ENCODE assay signal across 2 fruit fly cellular contexts in genomic region chr2L:161453-162175, dm6.
TF ChIP-seq lines count a peak whose summit lies in the region.

No protein-coding gene starts in this region.

TF ChIP-seq in whole organism, embryonic, 481 proteins besides CTCF, POLR2A, EP300 and RAD21 (continued from another document and continues in another):
- TF ChIP-seq amos (GFP tag; IDR thresholded peaks at IDR 0.05; lab: Robert Waterston, UW; ENCODE audit: partially characterized antibody): no peak
- TF ChIP-seq ATbp (GFP tag; optimal IDR thresholded peaks at IDR 0.05; lab: Kevin White, UChicago): no peak
- TF ChIP-seq GATAe (GFP tag; conservative IDR thresholded peaks at IDR 0.05; lab: Robert Waterston, UW): no peak
- peak; percentile 48 for TF ChIP-seq HHEX (GFP tag; optimal IDR thresholded peaks at IDR 0.05; lab: Kevin White, UChicago)
- TF ChIP-seq CkIIα-i1 (GFP tag; IDR thresholded peaks at IDR 0.05; lab: Robert Waterston, UW): no peak
- TF ChIP-seq inv (GFP tag; IDR thresholded peaks at IDR 0.05; lab: Robert Waterston, UW; ENCODE audit: partially characterized antibody): no peak
- TF ChIP-seq CG11398 (GFP tag; optimal IDR thresholded peaks at IDR 0.05; lab: Kevin White, UChicago): peak; percentile 19
- TF ChIP-seq CG15073 (GFP tag; optimal IDR thresholded peaks at IDR 0.05; lab: Kevin White, UChicago): no peak
- no peak for TF ChIP-seq Doc3 (GFP tag; IDR thresholded peaks at IDR 0.05; lab: Robert Waterston, UW; ENCODE audit: partially characterized antibody)
- TF ChIP-seq Max (GFP tag; optimal IDR thresholded peaks at IDR 0.05; lab: Kevin White, UChicago): no peak
- no peak for TF ChIP-seq Fer2 (tag; optimal IDR thresholded peaks at IDR 0.05; lab: Kevin White, UChicago)
- TF ChIP-seq CG2120 (GFP tag; optimal IDR thresholded peaks at IDR 0.05; lab: Kevin White, UChicago): peak; percentile 3
- TF ChIP-seq ftz-f1 (GFP tag; optimal IDR thresholded peaks at IDR 0.05; lab: Kevin White, UChicago): peak; percentile 22
- peak; percentile 55 for TF ChIP-seq twi (tag; optimal IDR thresholded peaks at IDR 0.05; lab: Kevin White, UChicago)
- TF ChIP-seq CG34422 (GFP tag; IDR thresholded peaks at IDR 0.05; lab: Robert Waterston, UW): no peak
- peak; percentile 64 for TF ChIP-seq CG18599 (GFP tag; optimal IDR thresholded peaks at IDR 0.05; lab: Kevin White, UChicago)
- TF ChIP-seq nom (GFP tag; optimal IDR thresholded peaks at IDR 0.05; lab: Kevin White, UChicago): peak; percentile 51
- no peak for TF ChIP-seq bab2 (GFP tag; optimal IDR thresholded peaks at IDR 0.05; lab: Kevin White, UChicago)
- TF ChIP-seq cad (GFP tag; optimal IDR thresholded peaks at IDR 0.05; lab: Kevin White, UChicago): peak; percentile 63
- TF ChIP-seq crol (GFP tag; IDR thresholded peaks at IDR 0.05; lab: Robert Waterston, UW): no peak
- TF ChIP-seq hkb (optimal IDR thresholded peaks at IDR 0.05; lab: Kevin White, UChicago): no peak
- no peak for TF ChIP-seq hkb (GFP tag; IDR thresholded peaks at IDR 0.05; lab: Robert Waterston, UW)
- TF ChIP-seq her (GFP tag; optimal IDR thresholded peaks at IDR 0.05; lab: Kevin White, UChicago): no peak
- TF ChIP-seq tna (GFP tag; IDR thresholded peaks at IDR 0.05; lab: Robert Waterston, UW; ENCODE audit: partially characterized antibody): no peak
- TF ChIP-seq Ravus (GFP tag; IDR thresholded peaks at IDR 0.05; lab: Robert Waterston, UW): no peak
- TF ChIP-seq dan (GFP tag; IDR thresholded peaks at IDR 0.05; lab: Robert Waterston, UW): no peak
- TF ChIP-seq CG15011 (GFP tag; optimal IDR thresholded peaks at IDR 0.05; lab: Kevin White, UChicago): no peak
- no peak for TF ChIP-seq CG13424 (tag; optimal IDR thresholded peaks at IDR 0.05; lab: Kevin White, UChicago)
- no peak for TF ChIP-seq Sin3A (optimal IDR thresholded peaks at IDR 0.05; lab: Kevin White, UChicago)
- no peak for TF ChIP-seq CG10462 (GFP tag; optimal IDR thresholded peaks at IDR 0.05; lab: Kevin White, UChicago)
- no peak for TF ChIP-seq CG3838 (GFP tag; optimal IDR thresholded peaks at IDR 0.05; lab: Kevin White, UChicago)
- no peak for TF ChIP-seq Lpt (GFP tag; optimal IDR thresholded peaks at IDR 0.05; lab: Kevin White, UChicago)
- no peak for TF ChIP-seq CG5245 (GFP tag; optimal IDR thresholded peaks at IDR 0.05; lab: Kevin White, UChicago)
- TF ChIP-seq CG16813 (GFP tag; IDR thresholded peaks at IDR 0.05; lab: Robert Waterston, UW; ENCODE audit: partially characterized antibody): no peak
- no peak for TF ChIP-seq CG32532 (GFP tag; IDR thresholded peaks at IDR 0.05; lab: Robert Waterston, UW)
- no peak for TF ChIP-seq ase (GFP tag; IDR thresholded peaks at IDR 0.05; lab: Robert Waterston, UW)
- TF ChIP-seq CG10565 (GFP tag; optimal IDR thresholded peaks at IDR 0.05; lab: Kevin White, UChicago): no peak
- TF ChIP-seq CG6272 (GFP tag; IDR thresholded peaks at IDR 0.05; lab: Robert Waterston, UW): no peak
- TF ChIP-seq pita (GFP tag; optimal IDR thresholded peaks at IDR 0.05; lab: Kevin White, UChicago): no peak
- no peak for TF ChIP-seq CG14050 (GFP tag; IDR thresholded peaks at IDR 0.05; lab: Robert Waterston, UW)
- no peak for TF ChIP-seq CG9817 (tag; optimal IDR thresholded peaks at IDR 0.05; lab: Kevin White, UChicago)
- TF ChIP-seq CG30020 (tag; optimal IDR thresholded peaks at IDR 0.05; lab: Kevin White, UChicago): no peak
- no peak; the same call in 2 of the 3 replicates for TF ChIP-seq CG11093 (GFP tag; IDR thresholded peaks at IDR 0.05; lab: Robert Waterston, UW)
- TF ChIP-seq CG9215 (GFP tag; IDR thresholded peaks at IDR 0.05; lab: Robert Waterston, UW): no peak
- TF ChIP-seq CG34376 (GFP tag; optimal IDR thresholded peaks at IDR 0.05; lab: Kevin White, UChicago): peak; percentile 85
- no peak for TF ChIP-seq Gsc (GFP tag; IDR thresholded peaks at IDR 0.05; lab: Robert Waterston, UW)
- no peak for TF ChIP-seq CoRest (tag; optimal IDR thresholded peaks at IDR 0.05; lab: Kevin White, UChicago)
- TF ChIP-seq repo (GFP tag; optimal IDR thresholded peaks at IDR 0.05; lab: Kevin White, UChicago): no peak
- no peak for TF ChIP-seq CG42726 (GFP tag; IDR thresholded peaks at IDR 0.05; lab: Robert Waterston, UW; ENCODE audit: partially characterized antibody)
- TF ChIP-seq CG15696 (tag; optimal IDR thresholded peaks at IDR 0.05; lab: Kevin White, UChicago): peak; percentile 51
- TF ChIP-seq zen2 (GFP tag; IDR thresholded peaks at IDR 0.05; lab: Robert Waterston, UW; ENCODE audit: partially characterized antibody): no peak
- peak; percentile 8 for TF ChIP-seq kah (GFP tag; optimal IDR thresholded peaks at IDR 0.05; lab: Kevin White, UChicago)
- TF ChIP-seq CG1603 (tag; optimal IDR thresholded peaks at IDR 0.05; lab: Kevin White, UChicago): no peak
- TF ChIP-seq CG6683 (GFP tag; optimal IDR thresholded peaks at IDR 0.05; lab: Kevin White, UChicago): peak; percentile 33
- peak; percentile 8 for TF ChIP-seq Myb (GFP tag; optimal IDR thresholded peaks at IDR 0.05; lab: Kevin White, UChicago)
- no peak for TF ChIP-seq h (optimal IDR thresholded peaks at IDR 0.05; lab: Kevin White, UChicago)
- TF ChIP-seq chinmo (GFP tag; IDR thresholded peaks at IDR 0.05; lab: Robert Waterston, UW; ENCODE audit: partially characterized antibody): no peak
- TF ChIP-seq CG4730 (GFP tag; IDR thresholded peaks at IDR 0.05; lab: Robert Waterston, UW): no peak
- TF ChIP-seq CG4328 (GFP tag; optimal IDR thresholded peaks at IDR 0.05; lab: Kevin White, UChicago): peak; percentile 79
- TF ChIP-seq MBD-R2 (GFP tag; IDR thresholded peaks at IDR 0.05; lab: Robert Waterston, UW): no peak
- no peak for TF ChIP-seq Bdp1 (GFP tag; optimal IDR thresholded peaks at IDR 0.05; lab: Kevin White, UChicago)
- TF ChIP-seq CG2199 (GFP tag; IDR thresholded peaks at IDR 0.05; lab: Robert Waterston, UW): no peak
- no peak for TF ChIP-seq BEAF-32 (GFP tag; optimal IDR thresholded peaks at IDR 0.05; lab: Kevin White, UChicago)
- TF ChIP-seq tio (GFP tag; optimal IDR thresholded peaks at IDR 0.05; lab: Kevin White, UChicago): no peak
- TF ChIP-seq vvl (GFP tag; IDR thresholded peaks at IDR 0.05; lab: Robert Waterston, UW): no peak
- peak; percentile 52 for TF ChIP-seq CG10431 (GFP tag; optimal IDR thresholded peaks at IDR 0.05; lab: Kevin White, UChicago)
- TF ChIP-seq TFAM (GFP tag; optimal IDR thresholded peaks at IDR 0.05; lab: Kevin White, UChicago): no peak
- TF ChIP-seq CG16815 (GFP tag; optimal IDR thresholded peaks at IDR 0.05; lab: Kevin White, UChicago): no peak

TF ChIP-seq in whole organism, prepupa, 60 proteins besides CTCF, POLR2A, EP300 and RAD21 (continued from another document):
- TF ChIP-seq spab (GFP tag; optimal IDR thresholded peaks at IDR 0.05; lab: Kevin White, UChicago) (no peak), CG11762 (GFP tag; optimal IDR thresholded peaks at IDR 0.05; lab: Kevin White, UChicago; ENCODE audit: insufficient read depth) (no peak), CG34406 (GFP tag; optimal IDR thresholded peaks at IDR 0.05; lab: Kevin White, UChicago) (no peak), Met (GFP tag; optimal IDR thresholded peaks at IDR 0.05; lab: Kevin White, UChicago) (no peak), CG6163 (GFP tag; IDR thresholded peaks at IDR 0.05; lab: Robert Waterston, UW) (no peak), Eip75B (GFP tag; optimal IDR thresholded peaks at IDR 0.05; lab: Kevin White, UChicago) (peak; percentile 28)
